Fruit fly (Drosophila melanogaster) whole organism, embryonic: Measurements from ENCODE around the gene CG31445.

Experiments used
- Ada2b ChIP-seq: fragments of 200-800 bp; sonication (Bioruptor generic); IDR thresholded peaks from 2 replicates; pipeline ENCODE4 v1.3.6; 2022; ENCODE audit warnings: missing biosample characterization, missing genetic modification characterization
- Blimp-1 ChIP-seq: fragments of 200-800 bp; sonication (Bioruptor generic); optimal IDR thresholded peaks from 3 replicates; lab custom pipeline; 2018; ENCODE audit warnings: missing biosample characterization, missing genetic modification characterization, mild to moderate bottlenecking, moderate library complexity, missing genetic modification reagents
- CG11247 ChIP-seq: fragments of 200-800 bp; sonication (Bioruptor generic); IDR thresholded peaks from 2 replicates; pipeline ENCODE4 v1.3.6; 2022; ENCODE audit warnings: missing biosample characterization, missing genetic modification characterization
- CG11695 ChIP-seq: fragments of 200-800 bp; sonication (Bioruptor generic); IDR thresholded peaks from 3 replicates; pipeline ENCODE4 v1.3.6; 2022; ENCODE audit warnings: missing biosample characterization, missing genetic modification characterization
- CG11696 ChIP-seq: fragments of 200-800 bp; sonication (Bioruptor generic); IDR thresholded peaks from 2 replicates; pipeline ENCODE4 v1.3.6; 2022; ENCODE audit warnings: missing biosample characterization, missing genetic modification characterization
- CG13624 ChIP-seq: fragments of 200-800 bp; sonication (Bioruptor generic); optimal IDR thresholded peaks from 2 replicates; lab custom pipeline; 2016; ENCODE audit warnings: missing biosample characterization, missing genetic modification characterization
- CG16815 ChIP-seq: fragments of 200-800 bp; sonication (Bioruptor generic); optimal IDR thresholded peaks from 3 replicates; lab custom pipeline; 2017; ENCODE audit warnings: missing biosample characterization, mild to moderate bottlenecking, missing genetic modification characterization
- CG17328 ChIP-seq: fragments of 200-800 bp; sonication (Bioruptor generic); IDR thresholded peaks from 2 replicates; pipeline ENCODE4 v1.3.6; 2022; ENCODE audit warnings: missing biosample characterization, missing genetic modification characterization
- CG17912 ChIP-seq: fragments of 200-800 bp; sonication (Bioruptor generic); optimal IDR thresholded peaks from 2 replicates; lab custom pipeline; 2018; ENCODE audit warnings: missing biosample characterization, mild to moderate bottlenecking, missing genetic modification characterization
- CG3847 ChIP-seq: fragments of 200-800 bp; sonication (Bioruptor generic); IDR thresholded peaks from 2 replicates; pipeline ENCODE4 v1.3.6; 2022; ENCODE audit warnings: missing biosample characterization, missing genetic modification characterization
- CG3995 ChIP-seq: fragments of 200-800 bp; sonication (Bioruptor generic); optimal IDR thresholded peaks from 3 replicates; lab custom pipeline; 2016; ENCODE audit warnings: missing biosample characterization, missing genetic modification characterization
- CG42726 ChIP-seq: fragments of 200-800 bp; sonication (Bioruptor generic); IDR thresholded peaks from 2 replicates; pipeline ENCODE4 v1.3.6; 2022; ENCODE audit warnings: missing biosample characterization, missing genetic modification characterization; ENCODE audit not compliant: partially characterized antibody
- CG5180 ChIP-seq: fragments of 200-800 bp; sonication (Bioruptor generic); optimal IDR thresholded peaks from 3 replicates; lab custom pipeline; 2017; ENCODE audit warnings: missing biosample characterization, missing genetic modification characterization, mild to moderate bottlenecking, moderate library complexity, missing genetic modification reagents
- CG7987 ChIP-seq: fragments of 200-800 bp; sonication (Bioruptor generic); optimal IDR thresholded peaks from 2 replicates; lab custom pipeline; 2018; ENCODE audit warnings: missing biosample characterization, mild to moderate bottlenecking, missing genetic modification characterization, moderate library complexity
- CG8388 ChIP-seq: fragments of 200-800 bp; sonication (Bioruptor generic); optimal IDR thresholded peaks from 2 replicates; lab custom pipeline; 2019; ENCODE audit warnings: missing biosample characterization, mild to moderate bottlenecking, missing genetic modification characterization, moderate library complexity
- Deaf1 ChIP-seq: fragments of 200-800 bp; optimal IDR thresholded peaks from 3 replicates; lab custom pipeline; 2019; ENCODE audit warnings: missing biosample characterization, mild to moderate bottlenecking, missing genetic modification characterization, moderate library complexity
- Dek ChIP-seq: fragments of 200-800 bp; sonication (Bioruptor generic); optimal IDR thresholded peaks from 3 replicates; lab custom pipeline; 2019; ENCODE audit warnings: missing biosample characterization, mild to moderate bottlenecking, missing genetic modification characterization, moderate library complexity
- Dfd ChIP-seq, 2 experiments: fragments of >200 bp; optimal IDR thresholded peaks; 2 replicates each; lab custom pipeline; 2017; ENCODE audit warnings: missing biosample characterization in 2 of 2, missing genetic modification characterization in 2 of 2
- Doc3 ChIP-seq: fragments of 200-800 bp; sonication (Bioruptor generic); IDR thresholded peaks from 3 replicates; pipeline ENCODE4 v1.3.6; 2022; ENCODE audit warnings: missing biosample characterization, missing genetic modification characterization; ENCODE audit not compliant: partially characterized antibody
- Ets65A ChIP-seq: fragments of 200-800 bp; sonication (Bioruptor generic); peaks from one replicate; lab custom pipeline; 2016; ENCODE audit warnings: missing biosample characterization, missing genetic modification characterization
- H2.0 ChIP-seq: fragments of 200-800 bp; sonication (Bioruptor generic); IDR thresholded peaks from 2 replicates; pipeline ENCODE4 v1.3.6; 2022; ENCODE audit warnings: missing biosample characterization, missing genetic modification characterization
- HLHmδ ChIP-seq: fragments of 200-800 bp; sonication (Bioruptor generic); optimal IDR thresholded peaks from 2 replicates; lab custom pipeline; 2018; ENCODE audit warnings: missing biosample characterization, mild to moderate bottlenecking, missing genetic modification characterization, moderate library complexity
- Hmr ChIP-seq: fragments of 200-800 bp; sonication (Bioruptor generic); optimal IDR thresholded peaks from 3 replicates; lab custom pipeline; 2017; ENCODE audit warnings: mild to moderate bottlenecking, missing biosample characterization, missing genetic modification reagents, missing genetic modification characterization
- Med ChIP-seq: fragments of 200-800 bp; sonication (Bioruptor generic); peaks from one replicate; lab custom pipeline; 2016; ENCODE audit warnings: missing biosample characterization, missing genetic modification characterization, mild to moderate bottlenecking, inconsistent platforms, moderate library complexity
- Mrtf ChIP-seq: fragments of 200-800 bp; sonication (Bioruptor generic); IDR thresholded peaks from 3 replicates; pipeline ENCODE4 v1.3.6; 2022; ENCODE audit warnings: missing biosample characterization, missing genetic modification characterization
- Oaz ChIP-seq: fragments of 200-800 bp; sonication (Bioruptor generic); IDR thresholded peaks from 2 replicates; pipeline ENCODE4 v1.3.6; 2022; ENCODE audit warnings: missing biosample characterization, missing genetic modification characterization
- Sox100B ChIP-seq: fragments of 200-800 bp; sonication (Bioruptor generic); optimal IDR thresholded peaks from 3 replicates; lab custom pipeline; 2018; ENCODE audit warnings: missing biosample characterization, mild to moderate bottlenecking, missing genetic modification characterization
- Usf ChIP-seq: fragments of 200-800 bp; sonication (Bioruptor generic); optimal IDR thresholded peaks from 2 replicates; lab custom pipeline; 2017; ENCODE audit warnings: missing genotype, missing biosample characterization, missing genetic modification characterization
- corto ChIP-seq: fragments of 200-800 bp; sonication (Bioruptor generic); optimal IDR thresholded peaks from 2 replicates; lab custom pipeline; 2016; ENCODE audit warnings: missing biosample characterization, mild to moderate bottlenecking, missing genetic modification characterization, moderate library complexity
- danr ChIP-seq: fragments of 200-800 bp; sonication (Bioruptor generic); IDR thresholded peaks from 2 replicates; pipeline ENCODE4 v1.3.6; 2022; ENCODE audit warnings: missing biosample characterization, missing genetic modification characterization
- esg ChIP-seq: fragments of 200-800 bp; sonication (Bioruptor generic); conservative IDR thresholded peaks from 2 replicates; pipeline ENCODE4 v1.3.6; 2022; ENCODE audit warnings: missing biosample characterization, missing genetic modification characterization
- eve ChIP-seq, 2 experiments: fragments of >200 bp; optimal IDR thresholded peaks; 2 replicates each; lab custom pipeline; 2017; ENCODE audit warnings: missing biosample characterization in 2 of 2, missing genetic modification characterization in 2 of 2
- gce ChIP-seq: fragments of 200-800 bp; sonication (Bioruptor generic); IDR thresholded peaks from 3 replicates; pipeline ENCODE4 v1.3.6; 2022; ENCODE audit warnings: missing biosample characterization, missing genetic modification characterization
- h ChIP-seq: fragments of >200 bp; optimal IDR thresholded peaks from 2 replicates; lab custom pipeline; 2017
- hb ChIP-seq: fragments of 200-800 bp; sonication (Bioruptor generic); IDR thresholded peaks from 3 replicates; pipeline ENCODE4 v1.3.6; 2022; ENCODE audit warnings: missing biosample characterization, missing genetic modification characterization; ENCODE audit not compliant: partially characterized antibody
- insv ChIP-seq, 2 experiments: fragments of 200-800 bp; sonication (Bioruptor generic); optimal IDR thresholded peaks; 3 replicates each; lab custom pipeline; 2016 to 2018; ENCODE audit warnings: missing biosample characterization in 2 of 2, missing genetic modification characterization in 2 of 2
- lola ChIP-seq, 3 experiments: fragments of >200 bp in 2 of 3; fragments of 200-800 bp in 1 of 3; sonication (Bioruptor generic) in 1 of 3; optimal IDR thresholded peaks; 2 replicates each; lab custom pipeline; 2017 to 2019; ENCODE audit warnings: missing biosample characterization in 3 of 3, missing genetic modification characterization in 3 of 3, mild to moderate bottlenecking in 1 of 3, moderate library complexity in 1 of 3
- mld ChIP-seq: fragments of 200-800 bp; sonication (Bioruptor generic); IDR thresholded peaks from 3 replicates; pipeline ENCODE4 v1.3.6; 2022; ENCODE audit warnings: missing biosample characterization, missing genetic modification characterization; ENCODE audit not compliant: partially characterized antibody
- nmo ChIP-seq: fragments of 200-800 bp; sonication (Bioruptor generic); optimal IDR thresholded peaks from 2 replicates; lab custom pipeline; 2018; ENCODE audit warnings: missing biosample characterization, mild to moderate bottlenecking, missing genetic modification characterization, moderate library complexity
- nom ChIP-seq: fragments of 200-800 bp; sonication (Bioruptor generic); optimal IDR thresholded peaks from 2 replicates; lab custom pipeline; 2017; ENCODE audit warnings: missing biosample characterization, missing genetic modification characterization, mild to moderate bottlenecking, moderate library complexity, missing genetic modification reagents
- prd ChIP-seq, 3 experiments: fragments of >200 bp in 2 of 3; fragments of 200-800 bp in 1 of 3; sonication (Bioruptor generic) in 1 of 3; optimal IDR thresholded peaks in 2 of 3; IDR thresholded peaks in 1 of 3; 2 replicates in 2 of 3; 3 replicates in 1 of 3; pipeline versions ENCODE4 v1.3.6 to Lab custom; 2017 to 2022; ENCODE audit warnings: missing biosample characterization in 1 of 3, missing genetic modification characterization in 1 of 3
- pros ChIP-seq: fragments of 200-800 bp; sonication (Bioruptor generic); optimal IDR thresholded peaks from 3 replicates; lab custom pipeline; 2019; ENCODE audit warnings: missing biosample characterization, mild to moderate bottlenecking, missing genetic modification characterization, moderate library complexity
- pzg ChIP-seq: fragments of 200-800 bp; sonication (Bioruptor generic); optimal IDR thresholded peaks from 3 replicates; lab custom pipeline; 2018; ENCODE audit warnings: missing biosample characterization, mild to moderate bottlenecking, missing genetic modification characterization, moderate library complexity
- run ChIP-seq: fragments of 200-800 bp; sonication (Bioruptor generic); optimal IDR thresholded peaks from 3 replicates; lab custom pipeline; 2018; ENCODE audit warnings: missing biosample characterization, mild to moderate bottlenecking, missing genetic modification characterization
- schlank ChIP-seq: fragments of 200-800 bp; sonication (Bioruptor generic); optimal IDR thresholded peaks from 2 replicates; lab custom pipeline; 2018; ENCODE audit warnings: missing biosample characterization, mild to moderate bottlenecking, missing genetic modification characterization
- slp2 ChIP-seq: fragments of 200-800 bp; sonication (Bioruptor generic); optimal IDR thresholded peaks from 2 replicates; lab custom pipeline; 2016; ENCODE audit warnings: missing biosample characterization, missing genetic modification characterization
- tna ChIP-seq: fragments of 200-800 bp; sonication (Bioruptor generic); IDR thresholded peaks from 2 replicates; pipeline ENCODE4 v1.3.6; 2022; ENCODE audit warnings: missing biosample characterization, missing genetic modification characterization; ENCODE audit not compliant: partially characterized antibody
- trh ChIP-seq: fragments of 200-800 bp; sonication (Bioruptor generic); optimal IDR thresholded peaks from 2 replicates; lab custom pipeline; 2016; ENCODE audit warnings: missing biosample characterization, missing genetic modification characterization
- twi ChIP-seq: fragments of 200-800 bp; optimal IDR thresholded peaks from 2 replicates; lab custom pipeline; 2019; ENCODE audit warnings: missing biosample characterization, mild to moderate bottlenecking, missing genetic modification characterization, moderate library complexity

The CG31445 gene

dm6 chr3R:29207012-29207656, 37.5 kb downstream of the CG31445 start (continued):
- no peak for TF ChIP-seq prd (optimal IDR thresholded peaks at IDR 0.05; lab: Kevin White, UChicago)
- TF ChIP-seq prd (GFP tag; IDR thresholded peaks at IDR 0.05; lab: Robert Waterston, UW), result peak; percentile 77
- TF ChIP-seq CG5180 (GFP tag; lab: Kevin White, UChicago), result peak; percentile 24
- no peak for TF ChIP-seq slp2 (GFP tag; lab: Kevin White, UChicago)
- peak; percentile 5 for TF ChIP-seq schlank (tag; lab: Kevin White, UChicago)
- TF ChIP-seq Mrtf (GFP tag; lab: Robert Waterston, UW), result peak; percentile 78
- peak; percentile 26 for TF ChIP-seq Usf (GFP tag; lab: Kevin White, UChicago)
- peak; percentile 63 for TF ChIP-seq CG3847 (GFP tag; lab: Robert Waterston, UW)
- TF ChIP-seq gce, result 0 out of 3 replicates have a peak, but pooled peaks have one; percentile 51
- peak; percentile 47; the same call in 1 of the 2 replicates for TF ChIP-seq CG11247 (GFP tag; lab: Robert Waterston, UW)
- TF ChIP-seq CG8388 (GFP tag; lab: Kevin White, UChicago), result peak; percentile 36
- no peak for TF ChIP-seq pros (GFP tag; lab: Kevin White, UChicago)
- TF ChIP-seq run, result no peak
- peak; percentile 82 for TF ChIP-seq nom (GFP tag; lab: Kevin White, UChicago)
- no peak for TF ChIP-seq eve (GFP tag; optimal IDR thresholded peaks at IDR 0.05; lab: Kevin White, UChicago)
- peak; percentile 4 for TF ChIP-seq twi (tag; lab: Kevin White, UChicago)
- TF ChIP-seq CG42726, result no peak
- TF ChIP-seq insv (GFP tag; optimal IDR thresholded peaks at IDR 0.05; lab: Kevin White, UChicago), result no peak
- TF ChIP-seq CG13624 (GFP tag; lab: Kevin White, UChicago), result no peak
- TF ChIP-seq HLHmδ (GFP tag; lab: Kevin White, UChicago), result no peak
- peak; percentile 75 for TF ChIP-seq CG17328
- peak; percentile 37 for TF ChIP-seq CG16815
- no peak for TF ChIP-seq danr
- no peak for TF ChIP-seq CG3995 (GFP tag; lab: Kevin White, UChicago)
- TF ChIP-seq Deaf1, result peak; percentile 58
- peak; percentile 64 for TF ChIP-seq nmo (GFP tag; lab: Kevin White, UChicago)
- TF ChIP-seq mld (GFP tag; lab: Robert Waterston, UW), result no peak
- TF ChIP-seq CG7987 (GFP tag; lab: Kevin White, UChicago), result peak; percentile 11
- TF ChIP-seq Med (GFP tag; lab: Kevin White, UChicago), result peak; percentile 80
- TF ChIP-seq h (lab: Kevin White, UChicago), result no peak
- TF ChIP-seq CG11696 (GFP tag; lab: Robert Waterston, UW), result peak; percentile 58
- no peak for TF ChIP-seq trh (GFP tag; lab: Kevin White, UChicago)
- peak; percentile 79 for TF ChIP-seq esg (GFP tag; lab: Robert Waterston, UW)
- peak; percentile 55 for TF ChIP-seq Dek (tag; lab: Kevin White, UChicago)
- no peak for TF ChIP-seq hb (GFP tag; lab: Robert Waterston, UW)
- TF ChIP-seq Ets65A, result peak; percentile 85
- TF ChIP-seq Ada2b (GFP tag; lab: Robert Waterston, UW), result peak; percentile 61
- peak; percentile 36 for TF ChIP-seq Hmr
- TF ChIP-seq corto (GFP tag; lab: Kevin White, UChicago), result no peak
- TF ChIP-seq tna, result no peak
- TF ChIP-seq H2.0 (GFP tag; lab: Robert Waterston, UW), result peak; percentile 79
- peak; percentile 57 for TF ChIP-seq Sox100B (GFP tag; lab: Kevin White, UChicago)
- TF ChIP-seq lola (GFP tag; optimal IDR thresholded peaks at IDR 0.05; lab: Kevin White, UChicago), result peak in 1 of 3 experiments; percentile 14
- peak; percentile 17 for TF ChIP-seq CG17912
- TF ChIP-seq Doc3, result no peak
- TF ChIP-seq CG11695 (GFP tag; lab: Robert Waterston, UW), result peak; percentile 67; the same call in 2 of the 3 replicates
- no peak for TF ChIP-seq Oaz
- TF ChIP-seq pzg, result no peak
- TF ChIP-seq Dfd (GFP tag; optimal IDR thresholded peaks at IDR 0.05; lab: Kevin White, UChicago), result no peak
- peak; percentile 47 for TF ChIP-seq Blimp-1 (GFP tag; lab: Kevin White, UChicago)
